Fruit fly (Drosophila melanogaster) whole organism, pupa: Measurements from ENCODE around the gene CG46458.

Experiments used
- CG10348 ChIP-seq: fragments of 200-800 bp; sonication (Bioruptor generic); IDR thresholded peaks from 2 replicates; pipeline ENCODE4 v1.3.6; 2022; ENCODE audit warnings: missing biosample characterization, missing genetic modification characterization
- CG15710 ChIP-seq: fragments of 200-800 bp; sonication (Bioruptor generic); optimal IDR thresholded peaks from 2 replicates; lab custom pipeline; 2018; ENCODE audit warnings: missing biosample characterization, mild to moderate bottlenecking, missing genetic modification characterization, moderate library complexity
- CG34367 ChIP-seq: fragments of 200-800 bp; sonication (Bioruptor generic); optimal IDR thresholded peaks from 2 replicates; lab custom pipeline; 2018; ENCODE audit warnings: missing biosample characterization, mild to moderate bottlenecking, missing genetic modification characterization
- CG4496 ChIP-seq: fragments of 200-800 bp; sonication (Bioruptor generic); IDR thresholded peaks from 3 replicates; pipeline ENCODE4 v1.3.6; 2022; ENCODE audit warnings: missing biosample characterization, missing genetic modification characterization
- D1 ChIP-seq: fragments of 200-800 bp; sonication (Bioruptor generic); optimal IDR thresholded peaks from 2 replicates; lab custom pipeline; 2018; ENCODE audit warnings: missing biosample characterization, mild to moderate bottlenecking, missing genetic modification characterization, moderate library complexity
- Pif1B ChIP-seq: fragments of 200-800 bp; sonication (Bioruptor generic); optimal IDR thresholded peaks from 3 replicates; lab custom pipeline; 2016; ENCODE audit warnings: missing biosample characterization, missing genetic modification characterization
- fd96Ca ChIP-seq: fragments of 200-800 bp; sonication (Bioruptor generic); IDR thresholded peaks from 3 replicates; pipeline ENCODE4 v1.3.6; 2022; ENCODE audit warnings: missing biosample characterization, missing genetic modification characterization

dm6 chr3R:6960777-6961176, 2.6 kb upstream of the CG46458 start:
- no peak for TF ChIP-seq fd96Ca (GFP tag; lab: Robert Waterston, UW)
- no peak for TF ChIP-seq CG4496
- TF ChIP-seq CG34367, result no peak
- TF ChIP-seq CG10348, result no peak
- no peak for TF ChIP-seq Pif1B (GFP tag; lab: Kevin White, UChicago)
- TF ChIP-seq D1 (tag; lab: Kevin White, UChicago), result no peak
- no peak for TF ChIP-seq CG15710 (tag; lab: Kevin White, UChicago)
